Worm (Caenorhabditis elegans) whole organism, L3 larva: ENCODE data around the gene C27D6.12.

Source experiments
- R02D3.7 ChIP-seq: fragments of 150-350 bp; optimal IDR thresholded peaks from 2 replicates; lab custom pipeline; 2014; ENCODE audit warnings: missing biosample characterization, missing genetic modification characterization
- ama-1 ChIP-seq: fragments of 150-350 bp; optimal IDR thresholded peaks from 2 replicates; lab custom pipeline; 2018
- ceh-82 ChIP-seq: fragments of 150-350 bp; optimal IDR thresholded peaks from 2 replicates; lab custom pipeline; 2014; ENCODE audit warnings: missing biosample characterization, missing genetic modification characterization
- daf-12 ChIP-seq: fragments of 150-350 bp; optimal IDR thresholded peaks from 2 replicates; lab custom pipeline; 2014; ENCODE audit warnings: missing biosample characterization, missing genetic modification reagents, missing genetic modification characterization
- elt-3 ChIP-seq, 3 experiments: fragments of 150-350 bp in 1 of 3; sonication (generic microtip) in 2 of 3; optimal IDR thresholded peaks; 2 replicates in 2 of 3; 4 replicates in 1 of 3; lab custom pipeline; 2014 to 2017; ENCODE audit warnings: missing biosample characterization in 3 of 3, missing genetic modification characterization in 3 of 3
- lin-15B ChIP-seq: fragments of 150-350 bp; optimal IDR thresholded peaks from 2 replicates; lab custom pipeline; 2014; ENCODE audit warnings: missing biosample characterization, missing genetic modification characterization
- mdl-1 ChIP-seq: fragments of 150-350 bp; optimal IDR thresholded peaks from 2 replicates; lab custom pipeline; 2014; ENCODE audit warnings: missing biosample characterization, missing genetic modification characterization
- nhr-11 ChIP-seq: fragments of 150-350 bp; optimal IDR thresholded peaks from 2 replicates; lab custom pipeline; 2014; ENCODE audit warnings: missing biosample characterization, missing genetic modification characterization
- snpc-4 ChIP-seq: fragments of 150-350 bp; optimal IDR thresholded peaks from 2 replicates; lab custom pipeline; 2014; ENCODE audit warnings: missing biosample characterization, missing genetic modification characterization
- unc-62 ChIP-seq: fragments of 150-350 bp; sonication (generic microtip); optimal IDR thresholded peaks from 4 replicates; lab custom pipeline; 2014; ENCODE audit warnings: missing biosample characterization, missing genetic modification reagents, missing genetic modification characterization
- zag-1 ChIP-seq: fragments of 150-350 bp; optimal IDR thresholded peaks from 2 replicates; lab custom pipeline; 2014; ENCODE audit warnings: missing biosample characterization, missing genetic modification characterization
- ztf-11 ChIP-seq: fragments of 150-350 bp; optimal IDR thresholded peaks from 2 replicates; lab custom pipeline; 2014; ENCODE audit warnings: missing biosample characterization, missing genetic modification characterization
- ztf-4 ChIP-seq: fragments of 150-350 bp; optimal IDR thresholded peaks from 2 replicates; lab custom pipeline; 2014; ENCODE audit warnings: missing biosample characterization, missing genetic modification characterization

DNA sequence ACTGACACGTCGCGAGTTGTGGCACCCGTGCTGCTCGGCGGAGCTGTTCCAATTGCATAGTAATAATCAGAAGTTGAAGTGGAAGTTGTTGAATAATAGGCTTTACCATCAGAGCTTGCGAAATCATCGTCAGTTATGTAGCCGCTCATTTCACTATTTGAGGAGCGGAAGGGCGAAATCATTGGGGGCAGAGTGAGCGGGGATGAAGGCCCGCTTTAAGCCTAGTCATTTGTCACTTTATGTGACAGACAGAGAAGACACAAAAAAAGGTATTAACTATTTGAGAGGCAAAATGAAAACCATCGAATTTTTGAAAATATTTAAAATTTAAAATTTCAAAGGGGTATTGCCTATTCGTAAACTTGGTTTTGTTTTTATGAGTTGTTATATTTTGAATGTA, 40.5 kb upstream of the C27D6.12 start:
- TF ChIP-seq elt-3 (tag; optimal IDR thresholded peaks at IDR 0.05; lab: Kevin White, UChicago) (no peak), mdl-1 (tag; lab: Kevin White, UChicago) (no peak), daf-12 (tag; lab: Kevin White, UChicago) (no peak), nhr-11 (tag; lab: Kevin White, UChicago) (no peak), unc-62 (GFP tag; lab: Kevin White, UChicago) (no peak), R02D3.7 (tag; lab: Kevin White, UChicago) (no peak), zag-1 (tag; lab: Kevin White, UChicago) (no peak), snpc-4 (no peak), ceh-82 (no peak), lin-15B (tag; lab: Kevin White, UChicago) (no peak), ama-1 (lab: Kevin White, UChicago) (no peak), ztf-11 (tag; lab: Kevin White, UChicago) (no peak), ztf-4 (no peak)
